Fruit fly (Drosophila melanogaster): Measurements from ENCODE around the gene CG5078.

Gene CG5078

dm6 chr3L:20497124-20497996 is 8.5 kb upstream of the CG5078 start, which contains the start of gene CG32425 (continued):
- TF ChIP-seq CG12769 (tag; optimal IDR thresholded peaks at IDR 0.05) (peak; percentile 7), CG3163 (GFP tag; optimal IDR thresholded peaks at IDR 0.05) (no peak), CG2712 (tag; optimal IDR thresholded peaks at IDR 0.05) (peak; percentile 23), CG34422 (GFP tag; IDR thresholded peaks at IDR 0.05) (peak; percentile 55; the same call in 2 of the 3 replicates), CG4854 (GFP tag; optimal IDR thresholded peaks at IDR 0.05) (no peak), Hmr (GFP tag; optimal IDR thresholded peaks at IDR 0.05) (peak; percentile 25), CG17361 (GFP tag; IDR thresholded peaks at IDR 0.05) (0 out of 3 replicates have a peak, but pooled peaks have one; percentile 21), gro (GFP tag; optimal IDR thresholded peaks at IDR 0.05) (peak; percentile 36), sug (tag; optimal IDR thresholded peaks at IDR 0.05) (peak; percentile 15), CrebB (tag; optimal IDR thresholded peaks at IDR 0.05) (no peak), E2f1 (GFP tag; IDR thresholded peaks at IDR 0.05) (no peak), kay (GFP tag; optimal IDR thresholded peaks at IDR 0.05) (no peak), grau (tag; optimal IDR thresholded peaks at IDR 0.05) (peak; percentile 8), CG10654 (GFP tag; optimal IDR thresholded peaks at IDR 0.05) (peak; percentile 8), YL-1 (GFP tag; optimal IDR thresholded peaks at IDR 0.05) (peak; percentile 51), CG15514 (GFP tag; optimal IDR thresholded peaks at IDR 0.05) (peak; percentile 91), CTCF (GFP tag; optimal IDR thresholded peaks at IDR 0.05) (peak; percentile 42), CG2116 (GFP tag; optimal IDR thresholded peaks at IDR 0.05) (peak; percentile 44), seq (GFP tag; IDR thresholded peaks at IDR 0.05) (no peak), CG9797 (GFP tag; optimal IDR thresholded peaks at IDR 0.05) (peak; percentile 35), tap (tag; optimal IDR thresholded peaks at IDR 0.05) (no peak), bbx (GFP tag; IDR thresholded peaks at IDR 0.05; ENCODE audit: partially characterized antibody) (peak; percentile 54), CG15269 (tag; optimal IDR thresholded peaks at IDR 0.05) (peak; percentile 21), CG10366 (GFP tag; IDR thresholded peaks at IDR 0.05) (no peak), Ets65A (GFP tag) (peak; percentile 84), CG30020 (tag; optimal IDR thresholded peaks at IDR 0.05) (peak; percentile 14), Myb (GFP tag; optimal IDR thresholded peaks at IDR 0.05) (peak; percentile 69), CG9817 (tag; optimal IDR thresholded peaks at IDR 0.05) (no peak), ab (GFP tag; optimal IDR thresholded peaks at IDR 0.05) (no peak), stc (GFP tag; IDR thresholded peaks at IDR 0.05) (no peak), lab (GFP tag; optimal IDR thresholded peaks at IDR 0.05) (peak; percentile 39), gt (GFP tag; IDR thresholded peaks at IDR 0.05) (no peak), pzg (GFP tag; optimal IDR thresholded peaks at IDR 0.05) (peak; percentile 64), Xbp1 (GFP tag; optimal IDR thresholded peaks at IDR 0.05) (peak; percentile 1), Dll (GFP tag; IDR thresholded peaks at IDR 0.05; ENCODE audit: partially characterized antibody) (0 out of 4 replicates have a peak, but pooled peaks have one; percentile 26), unc-4 (GFP tag; IDR thresholded peaks at IDR 0.05; ENCODE audit: partially characterized antibody) (peak; percentile 27; the same call in 1 of the 2 replicates), stwl (tag; optimal IDR thresholded peaks at IDR 0.05) (peak; percentile 81), tgo (GFP tag; IDR thresholded peaks at IDR 0.05) (no peak), CG17829 (tag; optimal IDR thresholded peaks at IDR 0.05) (peak; percentile 6), Ets97D (GFP tag; optimal IDR thresholded peaks at IDR 0.05) (peak; percentile 61), CG17385 (GFP tag; optimal IDR thresholded peaks at IDR 0.05) (peak; percentile 75), CG8281 (tag; optimal IDR thresholded peaks at IDR 0.05) (peak; percentile 3), Pdp1 (GFP tag; optimal IDR thresholded peaks at IDR 0.05) (peak in 1 of 2 experiments; percentile 80), gfzf (GFP tag; optimal IDR thresholded peaks at IDR 0.05) (peak; percentile 47), Lhr (GFP tag; optimal IDR thresholded peaks at IDR 0.05) (peak; percentile 63), CG13296 (GFP tag; optimal IDR thresholded peaks at IDR 0.05) (peak; percentile 6), CG11504 (tag; optimal IDR thresholded peaks at IDR 0.05) (peak; percentile 46), Xrp1 (GFP tag; IDR thresholded peaks at IDR 0.05) (peak; percentile 14; the same call in 1 of the 2 replicates)
